Worm (Caenorhabditis elegans) whole organism, L1 larva: ENCODE data around the gene T13C5.6.

Source experiments
- C16A3.4 ChIP-seq: fragments of 150-350 bp; optimal IDR thresholded peaks from 2 replicates; lab custom pipeline; 2014; ENCODE audit warnings: missing biosample characterization, missing genetic modification characterization
- C34B4.2 ChIP-seq: sonication (generic microtip); optimal IDR thresholded peaks from 2 replicates; lab custom pipeline; 2017; ENCODE audit warnings: mild to moderate bottlenecking, missing genetic modification characterization, missing compliant biosample characterization
- F16B12.6 ChIP-seq: fragments of 150-350 bp; optimal IDR thresholded peaks from 2 replicates; lab custom pipeline; 2014; ENCODE audit warnings: missing biosample characterization, missing genetic modification characterization
- alr-1 ChIP-seq: fragments of 200-800 bp; sonication (Bioruptor generic); optimal IDR thresholded peaks from 2 replicates; lab custom pipeline; 2018; ENCODE audit warnings: borderline replicate concordance, mild to moderate bottlenecking, missing genetic modification characterization, missing compliant biosample characterization
- ama-1 ChIP-seq: fragments of 150-350 bp; optimal IDR thresholded peaks from 2 replicates; lab custom pipeline; 2014
- blmp-1 ChIP-seq: fragments of 150-350 bp; optimal IDR thresholded peaks from 2 replicates; lab custom pipeline; 2014; ENCODE audit warnings: missing biosample characterization, missing genetic modification characterization
- ceh-8 ChIP-seq: fragments of 200-800 bp; sonication (Bioruptor generic); optimal IDR thresholded peaks from 2 replicates; lab custom pipeline; 2018; ENCODE audit warnings: mild to moderate bottlenecking, missing genetic modification characterization, moderate library complexity, missing compliant biosample characterization
- ceh-82 ChIP-seq, 3 experiments: fragments of 150-350 bp in 1 of 3; sonication (generic microtip) in 2 of 3; optimal IDR thresholded peaks; 2 replicates each; lab custom pipeline; 2014 to 2017; ENCODE audit warnings: missing biosample characterization in 3 of 3, missing genetic modification characterization in 3 of 3
- ceh-88 ChIP-seq: fragments of 200-800 bp; sonication (Bioruptor generic); IDR thresholded peaks from 2 replicates; pipeline ENCODE4 v1.3.6; 2022; ENCODE audit warnings: missing genetic modification characterization, missing compliant biosample characterization
- ceh-90 ChIP-seq: sonication (generic microtip); optimal IDR thresholded peaks from 2 replicates; lab custom pipeline; 2016; ENCODE audit warnings: missing genetic modification characterization, missing compliant biosample characterization
- dsc-1 ChIP-seq: sonication (generic microtip); optimal IDR thresholded peaks from 2 replicates; lab custom pipeline; 2016; ENCODE audit warnings: mild to moderate bottlenecking, missing genetic modification characterization, missing compliant biosample characterization
- efl-1 ChIP-seq, 4 experiments: fragments of 150-350 bp; optimal IDR thresholded peaks in 3 of 4; peaks in 1 of 4; 1 replicate in 1 of 4; 2 replicates in 3 of 4; lab custom pipeline; 2014; ENCODE audit warnings: missing biosample characterization in 2 of 4, missing genetic modification characterization in 2 of 4, missing genetic modification reagents in 2 of 4
- egl-13 ChIP-seq: sonication (generic microtip); optimal IDR thresholded peaks from 2 replicates; lab custom pipeline; 2016; ENCODE audit warnings: missing genotype, missing genetic modification reagents, missing genetic modification characterization, missing compliant biosample characterization
- elt-2 ChIP-seq: sonication (generic microtip); optimal IDR thresholded peaks from 2 replicates; lab custom pipeline; 2016; ENCODE audit warnings: missing genetic modification characterization, mild to moderate bottlenecking, inconsistent platforms, missing compliant biosample characterization, missing genetic modification reagents
- elt-3 ChIP-seq, 6 experiments: fragments of 150-350 bp in 1 of 6; sonication (generic microtip); optimal IDR thresholded peaks; 2 replicates each; lab custom pipeline; 2017 to 2018; ENCODE audit warnings: missing biosample characterization in 6 of 6, missing genetic modification characterization in 6 of 6, inconsistent platforms in 1 of 6
- ets-5 ChIP-seq: fragments of 200-800 bp; sonication (Bioruptor generic); IDR thresholded peaks from 2 replicates; pipeline ENCODE4 v1.3.6; 2022; ENCODE audit warnings: missing genetic modification characterization, missing compliant biosample characterization
- hpl-2 ChIP-seq: fragments of 150-350 bp; optimal IDR thresholded peaks from 2 replicates; lab custom pipeline; 2014; ENCODE audit warnings: missing biosample characterization, missing genetic modification reagents, missing genetic modification characterization
- irx-1 ChIP-seq: sonication (generic microtip); optimal IDR thresholded peaks from 2 replicates; lab custom pipeline; 2016; ENCODE audit warnings: missing genetic modification characterization, missing compliant biosample characterization
- jun-1 ChIP-seq: fragments of 150-350 bp; optimal IDR thresholded peaks from 2 replicates; lab custom pipeline; 2014; ENCODE audit warnings: missing biosample characterization, missing genetic modification reagents, missing genetic modification characterization
- lin-13 ChIP-seq: fragments of 150-350 bp; optimal IDR thresholded peaks from 2 replicates; lab custom pipeline; 2014; ENCODE audit warnings: missing biosample characterization, missing genetic modification reagents, missing genetic modification characterization
- lin-14 ChIP-seq: fragments of 200-800 bp; sonication (Bioruptor generic); optimal IDR thresholded peaks from 2 replicates; lab custom pipeline; 2018; ENCODE audit warnings: mild to moderate bottlenecking, missing genetic modification characterization, moderate library complexity, missing compliant biosample characterization
- lin-35 ChIP-seq, 2 experiments: fragments of 150-350 bp; optimal IDR thresholded peaks; 2 replicates each; lab custom pipeline; 2014; ENCODE audit warnings: missing biosample characterization in 2 of 2, missing genetic modification characterization in 2 of 2, missing genetic modification reagents in 2 of 2
- lir-3 ChIP-seq: sonication (generic microtip); optimal IDR thresholded peaks from 2 replicates; lab custom pipeline; 2016; ENCODE audit warnings: mild to moderate bottlenecking, missing genetic modification characterization, moderate library complexity, missing compliant biosample characterization; ENCODE audit not compliant: poor library complexity
- lsy-2 ChIP-seq, 2 experiments: fragments of 150-350 bp; optimal IDR thresholded peaks; 2 replicates each; lab custom pipeline; 2014; ENCODE audit warnings: missing biosample characterization in 2 of 2, missing genetic modification characterization in 2 of 2
- mab-9 ChIP-seq: fragments of 200-800 bp; sonication (Bioruptor generic); IDR thresholded peaks from 2 replicates; pipeline ENCODE4 v1.3.6; 2022; ENCODE audit warnings: missing genetic modification reagents, missing genetic modification characterization, missing compliant biosample characterization
- mef-2 ChIP-seq: fragments of 150-350 bp; optimal IDR thresholded peaks from 2 replicates; lab custom pipeline; 2014; ENCODE audit warnings: missing biosample characterization, missing genetic modification characterization
- mep-1 ChIP-seq: fragments of 150-350 bp; optimal IDR thresholded peaks from 2 replicates; lab custom pipeline; 2014; ENCODE audit warnings: missing biosample characterization, missing genetic modification characterization
- nhr-19 ChIP-seq: fragments of 200-800 bp; sonication (Bioruptor generic); conservative IDR thresholded peaks from 2 replicates; pipeline ENCODE4 v1.3.6; 2022; ENCODE audit warnings: missing genetic modification characterization, missing compliant biosample characterization
- nhr-20 ChIP-seq: sonication (generic microtip); optimal IDR thresholded peaks from 2 replicates; lab custom pipeline; 2016; ENCODE audit warnings: mild to moderate bottlenecking, missing genetic modification characterization, missing compliant biosample characterization
- nhr-28 ChIP-seq: fragments of 150-350 bp; optimal IDR thresholded peaks from 2 replicates; lab custom pipeline; 2014; ENCODE audit warnings: missing biosample characterization, missing genetic modification characterization
- nhr-71 ChIP-seq: sonication (generic microtip); optimal IDR thresholded peaks from 2 replicates; lab custom pipeline; 2016; ENCODE audit warnings: mild to moderate bottlenecking, missing genetic modification characterization, moderate library complexity, missing compliant biosample characterization
- nhr-85 ChIP-seq: sonication (generic microtip); peaks from one replicate; lab custom pipeline; 2016; ENCODE audit warnings: missing genetic modification characterization, inconsistent platforms, missing compliant biosample characterization
- pag-3 ChIP-seq: sonication (generic microtip); optimal IDR thresholded peaks from 2 replicates; lab custom pipeline; 2017; ENCODE audit warnings: missing genetic modification characterization, mild to moderate bottlenecking, missing compliant biosample characterization, antibody characterized with exemption, borderline replicate concordance; ENCODE audit not compliant: insufficient read depth
- pax-3 ChIP-seq: fragments of 200-800 bp; sonication (Bioruptor generic); optimal IDR thresholded peaks from 2 replicates; lab custom pipeline; 2018; ENCODE audit warnings: mild to moderate bottlenecking, missing genetic modification characterization, moderate library complexity, missing compliant biosample characterization
- rnt-1 ChIP-seq: sonication (generic microtip); optimal IDR thresholded peaks from 2 replicates; lab custom pipeline; 2016; ENCODE audit warnings: mild to moderate bottlenecking, missing genetic modification characterization, moderate library complexity, missing compliant biosample characterization
- snpc-4 ChIP-seq: fragments of 150-350 bp; optimal IDR thresholded peaks from 2 replicates; lab custom pipeline; 2014; ENCODE audit warnings: missing biosample characterization, missing genetic modification characterization
- snu-23 ChIP-seq: sonication (generic microtip); optimal IDR thresholded peaks from 2 replicates; lab custom pipeline; 2016; ENCODE audit warnings: missing genetic modification characterization, missing compliant biosample characterization
- swsn-7 ChIP-seq: sonication (generic microtip); optimal IDR thresholded peaks from 2 replicates; lab custom pipeline; 2016; ENCODE audit warnings: missing genetic modification characterization, missing compliant biosample characterization
- tbx-2 ChIP-seq: sonication (generic microtip); optimal IDR thresholded peaks from 2 replicates; lab custom pipeline; 2016; ENCODE audit warnings: missing genetic modification characterization, missing compliant biosample characterization
- unc-130 ChIP-seq: fragments of 150-350 bp; optimal IDR thresholded peaks from 2 replicates; lab custom pipeline; 2017; ENCODE audit warnings: missing biosample characterization, missing genetic modification characterization, inconsistent platforms
- unc-30 ChIP-seq: sonication (generic microtip); optimal IDR thresholded peaks from 2 replicates; lab custom pipeline; 2017; ENCODE audit warnings: missing biosample characterization, missing genetic modification characterization
- unc-86 ChIP-seq: sonication (generic microtip); optimal IDR thresholded peaks from 2 replicates; lab custom pipeline; 2016; ENCODE audit warnings: missing genetic modification characterization, missing compliant biosample characterization
- vab-15 ChIP-seq: sonication (generic microtip); optimal IDR thresholded peaks from 2 replicates; lab custom pipeline; 2017; ENCODE audit warnings: missing genotype, mild to moderate bottlenecking, missing genetic modification characterization, missing compliant biosample characterization
- zag-1 ChIP-seq: fragments of 150-350 bp; optimal IDR thresholded peaks from 2 replicates; lab custom pipeline; 2014; ENCODE audit warnings: missing biosample characterization, missing genetic modification characterization
- zip-4 ChIP-seq: fragments of 200-800 bp; sonication (Bioruptor generic); optimal IDR thresholded peaks from 2 replicates; lab custom pipeline; 2018; ENCODE audit warnings: mild to moderate bottlenecking, missing genetic modification characterization, moderate library complexity, missing compliant biosample characterization
- ztf-4 ChIP-seq: fragments of 150-350 bp; optimal IDR thresholded peaks from 2 replicates; lab custom pipeline; 2014; ENCODE audit warnings: missing biosample characterization, missing genetic modification characterization

T13C5.6 gene

DNA sequence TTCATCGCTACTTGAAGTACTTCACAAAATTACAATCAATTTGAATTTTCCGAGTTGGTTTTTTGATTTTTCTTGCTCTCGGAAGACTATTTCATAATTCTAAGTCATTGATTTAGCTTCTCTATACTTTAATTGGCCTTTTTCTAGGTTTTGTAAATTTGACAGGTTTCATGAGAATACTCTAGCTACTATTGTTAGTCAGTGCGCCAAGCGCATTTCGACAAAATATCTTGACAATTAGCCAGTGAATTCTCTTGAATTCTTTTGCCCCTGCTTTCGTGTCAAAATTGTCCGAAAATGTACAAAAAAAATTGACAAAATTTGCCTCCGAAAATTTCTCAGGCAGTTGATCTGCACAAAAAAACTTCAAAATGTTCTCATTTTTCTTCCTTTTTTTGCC is 45.7 kb upstream of the T13C5.6 start:
- TF ChIP-seq dsc-1 (tag; lab: Kevin White, UChicago) (no peak), efl-1 (optimal IDR thresholded peaks at IDR 0.05; lab: Kevin White, UChicago) (no peak), efl-1 (GFP tag; optimal IDR thresholded peaks at IDR 0.05 in 1 of 2; lab: Kevin White, UChicago) (peak in 1 of 2 experiments; percentile 50), ceh-88 (GFP tag; lab: Robert Waterston, UW) (peak; percentile 17), rnt-1 (tag; lab: Kevin White, UChicago) (peak; percentile 16), mef-2 (tag; lab: Kevin White, UChicago) (no peak), ceh-90 (tag; lab: Kevin White, UChicago) (no peak), egl-13 (tag; lab: Kevin White, UChicago) (no peak), C34B4.2 (tag; lab: Kevin White, UChicago) (no peak), zip-4 (GFP tag; lab: Kevin White, UChicago) (no peak)
- TF ChIP-seq, all 84 proteins: peak for 3

DNA sequence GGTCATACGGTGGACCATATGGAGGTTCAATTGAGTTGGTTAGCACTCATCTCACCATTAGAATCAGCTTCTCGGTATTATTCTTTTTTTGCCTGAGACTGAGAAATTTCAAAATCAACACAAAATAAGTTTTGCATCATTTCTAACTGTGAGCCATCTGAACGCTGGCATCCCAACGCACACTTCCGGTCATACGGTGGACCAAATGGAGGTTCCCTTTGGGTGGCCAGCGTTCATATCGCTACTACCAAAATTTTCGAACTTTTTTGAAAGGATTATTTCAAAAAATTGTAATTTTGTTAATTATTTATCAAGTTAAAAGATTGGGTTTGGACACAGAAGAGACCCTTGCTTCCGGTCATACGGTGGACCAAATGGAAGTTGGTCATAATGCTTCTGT is 45.3 kb upstream of the T13C5.6 start:
- TF ChIP-seq C16A3.4 (no peak), swsn-7 (peak; percentile 3), nhr-20 (peak; percentile 11), lir-3 (no peak), zag-1 (tag; lab: Kevin White, UChicago) (no peak), rnt-1 (tag; lab: Kevin White, UChicago) (peak; percentile 9)
- TF ChIP-seq, all 84 proteins: peak for 3

DNA sequence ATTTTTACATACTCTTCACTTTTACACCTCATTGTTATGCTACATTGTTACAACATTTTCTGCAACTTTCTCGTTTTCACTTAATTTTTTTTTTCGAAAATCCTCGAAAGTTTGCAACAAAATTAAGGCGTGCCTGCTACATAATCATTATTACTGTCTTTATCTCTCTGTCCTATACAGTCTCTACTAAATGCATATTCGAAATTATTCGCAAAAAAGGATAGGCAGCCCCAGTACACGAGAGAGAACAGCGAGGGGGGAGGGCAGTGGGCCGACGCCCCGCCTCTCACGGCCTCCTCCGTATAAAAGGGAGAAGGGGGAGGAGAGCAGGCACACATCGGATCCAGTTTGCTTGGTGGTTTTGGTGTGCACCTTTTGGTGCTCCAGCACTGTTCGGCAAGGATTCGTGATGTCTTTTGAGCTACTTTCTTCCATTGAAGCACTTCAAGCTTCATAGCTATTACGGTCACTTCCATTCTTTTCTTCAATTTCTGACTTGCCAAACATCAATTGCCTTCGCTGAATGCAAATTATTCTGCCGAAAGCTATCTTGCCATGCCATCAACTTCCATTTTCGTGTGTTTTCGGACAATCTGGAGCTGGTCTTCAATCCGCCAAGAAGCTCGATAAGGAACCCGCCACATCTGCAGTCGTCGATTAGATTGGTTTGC is 44.6 kb upstream of the T13C5.6 start:
- TF ChIP-seq ztf-4 (peak; percentile 32), ets-5 (GFP tag; lab: Robert Waterston, UW) (no peak), unc-130 (tag; lab: Kevin White, UChicago) (peak; percentile 14), lin-13 (GFP tag; lab: Kevin White, UChicago) (no peak), nhr-28 (tag; lab: Kevin White, UChicago) (no peak), nhr-85 (tag; lab: Kevin White, UChicago) (peak; percentile 88), blmp-1 (no peak), irx-1 (peak; percentile 65), ceh-82 (tag; optimal IDR thresholded peaks at IDR 0.05; lab: Kevin White, UChicago) (peak; percentile 16 to 48 (median 39)), unc-30 (tag; lab: Kevin White, UChicago) (no peak), lin-14 (GFP tag; lab: Kevin White, UChicago) (peak; percentile 46), elt-3 (tag; optimal IDR thresholded peaks at IDR 0.05; lab: Kevin White, UChicago) (peak in 1 of 6 experiments; percentile 16), nhr-20 (peak; percentile 33), elt-2 (tag; lab: Kevin White, UChicago) (peak; percentile 64), unc-86 (tag; lab: Kevin White, UChicago) (peak; percentile 38), lin-35 (GFP tag; optimal IDR thresholded peaks at IDR 0.05; lab: Kevin White, UChicago) (peak; percentile 12 to 61), jun-1 (tag; lab: Kevin White, UChicago) (peak; percentile 24), snpc-4 (tag; lab: Kevin White, UChicago) (no peak), tbx-2 (tag; lab: Kevin White, UChicago) (peak; percentile 28), nhr-19 (GFP tag; lab: Robert Waterston, UW) (peak; percentile 62), hpl-2 (GFP tag; lab: Kevin White, UChicago) (no peak), efl-1 (optimal IDR thresholded peaks at IDR 0.05; lab: Kevin White, UChicago) (peak; percentile 21 to 23), efl-1 (GFP tag; optimal IDR thresholded peaks at IDR 0.05 in 1 of 2; lab: Kevin White, UChicago) (no peak), F16B12.6 (tag; lab: Kevin White, UChicago) (no peak), ama-1 (lab: Kevin White, UChicago) (peak; percentile 98), rnt-1 (tag; lab: Kevin White, UChicago) (peak; percentile 68), ceh-8 (GFP tag; lab: Kevin White, UChicago) (peak; percentile 14), lsy-2 (tag; optimal IDR thresholded peaks at IDR 0.05; lab: Kevin White, UChicago) (peak in 1 of 2 experiments; percentile 27), vab-15 (no peak), snu-23 (GFP tag; lab: Kevin White, UChicago) (peak; percentile 73), pag-3 (tag; lab: Kevin White, UChicago) (no peak), egl-13 (tag; lab: Kevin White, UChicago) (no peak), mab-9 (GFP tag; lab: Robert Waterston, UW) (peak; percentile 29; the same call in 1 of the 2 replicates), ceh-90 (tag; lab: Kevin White, UChicago) (no peak), alr-1 (tag; lab: Kevin White, UChicago) (no peak), lir-3 (peak; percentile 5), mep-1 (tag; lab: Kevin White, UChicago) (no peak), nhr-71 (tag; lab: Kevin White, UChicago) (peak; percentile 76), pax-3 (no peak)
